Worm (Caenorhabditis elegans) whole organism, late embryonic: ENCODE measurements around the gene C10C5.4.

Experiments
- C38D4.7 ChIP-seq: fragments of 200-800 bp; sonication (Bioruptor generic); optimal IDR thresholded peaks from 2 replicates; lab custom pipeline; 2018; ENCODE audit warnings: mild to moderate bottlenecking, missing genetic modification characterization, moderate library complexity, missing compliant biosample characterization
- K02D7.2 ChIP-seq: sonication (generic microtip); optimal IDR thresholded peaks from 2 replicates; lab custom pipeline; 2017; ENCODE audit warnings: mild to moderate bottlenecking, missing genetic modification characterization, missing compliant biosample characterization
- T23F11.4 ChIP-seq: fragments of 200-800 bp; sonication (Bioruptor generic); optimal IDR thresholded peaks from 2 replicates; lab custom pipeline; 2018; ENCODE audit warnings: mild to moderate bottlenecking, missing genetic modification characterization, missing compliant biosample characterization
- Y22D7AL.16 ChIP-seq: sonication (generic microtip); optimal IDR thresholded peaks from 2 replicates; lab custom pipeline; 2016; ENCODE audit warnings: missing genetic modification characterization, missing compliant biosample characterization
- ceh-14 ChIP-seq: sonication (generic microtip); optimal IDR thresholded peaks from 2 replicates; lab custom pipeline; 2016; ENCODE audit warnings: missing genotype, missing genetic modification characterization, missing compliant biosample characterization
- ceh-18 ChIP-seq: sonication (generic microtip); optimal IDR thresholded peaks from 2 replicates; lab custom pipeline; 2016; ENCODE audit warnings: missing genetic modification characterization, missing compliant biosample characterization
- ceh-2 ChIP-seq: sonication (generic microtip); optimal IDR thresholded peaks from 2 replicates; lab custom pipeline; 2016; ENCODE audit warnings: missing genotype, missing genetic modification characterization, missing compliant biosample characterization
- ceh-30 ChIP-seq: fragments of 150-350 bp; optimal IDR thresholded peaks from 2 replicates; lab custom pipeline; 2014; ENCODE audit warnings: missing biosample characterization, missing genetic modification characterization
- ceh-31 ChIP-seq: sonication (generic microtip); optimal IDR thresholded peaks from 2 replicates; lab custom pipeline; 2016; ENCODE audit warnings: missing genetic modification characterization, missing compliant biosample characterization
- ceh-45 ChIP-seq: fragments of 200-800 bp; sonication (Bioruptor generic); IDR thresholded peaks from 2 replicates; pipeline ENCODE4 v1.3.6; 2022; ENCODE audit warnings: missing genetic modification reagents, missing genetic modification characterization, missing compliant biosample characterization
- ceh-48 ChIP-seq: sonication (generic microtip); optimal IDR thresholded peaks from 2 replicates; lab custom pipeline; 2016; ENCODE audit warnings: missing genetic modification characterization, inconsistent platforms, missing compliant biosample characterization
- ceh-9 ChIP-seq: sonication (generic microtip); optimal IDR thresholded peaks from 2 replicates; lab custom pipeline; 2016; ENCODE audit warnings: mild to moderate bottlenecking, missing genetic modification characterization, inconsistent platforms, missing compliant biosample characterization
- che-1 ChIP-seq: sonication (generic microtip); optimal IDR thresholded peaks from 2 replicates; lab custom pipeline; 2016; ENCODE audit warnings: mild to moderate bottlenecking, missing genetic modification characterization, missing compliant biosample characterization
- dmd-4 ChIP-seq: sonication (generic microtip); optimal IDR thresholded peaks from 2 replicates; lab custom pipeline; 2016; ENCODE audit warnings: borderline replicate concordance, missing genetic modification characterization, missing compliant biosample characterization
- dve-1 ChIP-seq: sonication (generic microtip); optimal IDR thresholded peaks from 2 replicates; lab custom pipeline; 2017; ENCODE audit warnings: antibody characterized with exemption, mild to moderate bottlenecking, missing genetic modification characterization, missing compliant biosample characterization
- elt-4 ChIP-seq: sonication (generic microtip); optimal IDR thresholded peaks from 2 replicates; lab custom pipeline; 2016; ENCODE audit warnings: missing genetic modification characterization, missing compliant biosample characterization
- ets-4 ChIP-seq: sonication (generic microtip); optimal IDR thresholded peaks from 2 replicates; lab custom pipeline; 2016; ENCODE audit warnings: missing genetic modification characterization, missing compliant biosample characterization
- fkh-10 ChIP-seq: fragments of 150-350 bp; optimal IDR thresholded peaks from 2 replicates; lab custom pipeline; 2014; ENCODE audit warnings: missing biosample characterization, missing genetic modification reagents, missing genetic modification characterization
- fkh-6 ChIP-seq: sonication (generic microtip); optimal IDR thresholded peaks from 2 replicates; lab custom pipeline; 2016; ENCODE audit warnings: missing genetic modification characterization, missing compliant biosample characterization
- hlh-6 ChIP-seq: sonication (generic microtip); optimal IDR thresholded peaks from 2 replicates; lab custom pipeline; 2016; ENCODE audit warnings: missing genotype, missing genetic modification characterization, missing compliant biosample characterization
- hlh-8 ChIP-seq: sonication (generic microtip); optimal IDR thresholded peaks from 2 replicates; lab custom pipeline; 2016; ENCODE audit warnings: missing genotype, missing genetic modification characterization, missing compliant biosample characterization
- lin-11 ChIP-seq: fragments of 200-800 bp; sonication (Bioruptor generic); optimal IDR thresholded peaks from 2 replicates; lab custom pipeline; 2018; ENCODE audit warnings: mild to moderate bottlenecking, missing genetic modification characterization, missing compliant biosample characterization
- nfya-1 ChIP-seq: sonication (generic microtip); optimal IDR thresholded peaks from 2 replicates; lab custom pipeline; 2017; ENCODE audit warnings: missing genetic modification characterization, mild to moderate bottlenecking, missing compliant biosample characterization, antibody characterized with exemption, moderate library complexity
- nhr-11 ChIP-seq: fragments of 150-350 bp; optimal IDR thresholded peaks from 2 replicates; lab custom pipeline; 2014; ENCODE audit warnings: missing biosample characterization, missing genetic modification characterization
- nhr-232 ChIP-seq: sonication (generic microtip); optimal IDR thresholded peaks from 2 replicates; lab custom pipeline; 2016; ENCODE audit warnings: missing genetic modification characterization, missing compliant biosample characterization
- npax-4 ChIP-seq: sonication (generic microtip); optimal IDR thresholded peaks from 2 replicates; lab custom pipeline; 2016; ENCODE audit warnings: missing genetic modification characterization, missing compliant biosample characterization
- odd-2 ChIP-seq: sonication (generic microtip); optimal IDR thresholded peaks from 2 replicates; lab custom pipeline; 2017; ENCODE audit warnings: antibody characterized with exemption, mild to moderate bottlenecking, missing genetic modification characterization, missing compliant biosample characterization
- pat-9 ChIP-seq: fragments of 200-800 bp; sonication (Bioruptor generic); optimal IDR thresholded peaks from 2 replicates; lab custom pipeline; 2018; ENCODE audit warnings: mild to moderate bottlenecking, missing genetic modification characterization, moderate library complexity, missing compliant biosample characterization
- pha-4 ChIP-seq: fragments of 150-350 bp; optimal IDR thresholded peaks from 2 replicates; lab custom pipeline; 2018; ENCODE audit warnings: missing biosample characterization, missing genetic modification reagents, missing genetic modification characterization
- pqm-1 ChIP-seq: sonication (generic microtip); optimal IDR thresholded peaks from 2 replicates; lab custom pipeline; 2016; ENCODE audit warnings: missing genetic modification characterization, missing compliant biosample characterization
- rnt-1 ChIP-seq: sonication (generic microtip); optimal IDR thresholded peaks from 2 replicates; lab custom pipeline; 2016; ENCODE audit warnings: missing genetic modification characterization, missing compliant biosample characterization
- sdc-2 ChIP-seq: sonication (generic microtip); optimal IDR thresholded peaks from 2 replicates; lab custom pipeline; 2016; ENCODE audit warnings: missing genotype, missing genetic modification characterization, missing compliant biosample characterization
- tbx-7 ChIP-seq: sonication (generic microtip); optimal IDR thresholded peaks from 2 replicates; lab custom pipeline; 2016; ENCODE audit warnings: missing genotype, missing genetic modification characterization, missing compliant biosample characterization
- unc-3 ChIP-seq, 2 experiments: fragments of 200-800 bp in 1 of 2; sonication (Bioruptor generic) in 1 of 2; sonication (generic microtip) in 1 of 2; conservative IDR thresholded peaks in 1 of 2; optimal IDR thresholded peaks in 1 of 2; 2 replicates each; pipeline versions ENCODE4 v1.3.6 to Lab custom; 2016 to 2022; ENCODE audit warnings: missing compliant biosample characterization in 2 of 2, missing genetic modification characterization in 2 of 2, missing genetic modification reagents in 1 of 2
- zip-5 ChIP-seq: sonication (generic microtip); optimal IDR thresholded peaks from 2 replicates; lab custom pipeline; 2016; ENCODE audit warnings: missing genetic modification characterization, missing compliant biosample characterization
- ztf-16 ChIP-seq: sonication (generic microtip); optimal IDR thresholded peaks from 2 replicates; lab custom pipeline; 2017; ENCODE audit warnings: missing genetic modification characterization, missing compliant biosample characterization

The C10C5.4 gene

ce11 chrIV:9353728-9354127 lies 24.6 kb upstream of the C10C5.4 start:
- TF ChIP-seq hlh-6 (tag; lab: Kevin White, UChicago) (no peak), ceh-45 (GFP tag; lab: Robert Waterston, UW) (no peak), npax-4 (tag; lab: Kevin White, UChicago) (no peak), sdc-2 (tag; lab: Kevin White, UChicago) (no peak), ztf-16 (no peak), elt-4 (tag; lab: Kevin White, UChicago) (no peak), C38D4.7 (GFP tag; lab: Kevin White, UChicago) (no peak), odd-2 (tag; lab: Kevin White, UChicago) (no peak), unc-3 (GFP tag; conservative IDR thresholded peaks at IDR 0.05; lab: Robert Waterston, UW) (no peak), unc-3 (tag; optimal IDR thresholded peaks at IDR 0.05; lab: Kevin White, UChicago) (no peak)

- TF ChIP-seq T23F11.4 (no peak), dmd-4 (no peak), pha-4 (tag; lab: Kevin White, UChicago) (no peak), lin-11 (tag; lab: Kevin White, UChicago) (no peak), ceh-14 (no peak), nfya-1 (tag; lab: Kevin White, UChicago) (no peak), dve-1 (no peak), ceh-45 (GFP tag; lab: Robert Waterston, UW) (no peak), ets-4 (tag; lab: Kevin White, UChicago) (no peak), fkh-10 (GFP tag; lab: Kevin White, UChicago) (no peak), fkh-6 (no peak), nhr-11 (tag; lab: Kevin White, UChicago) (no peak), tbx-7 (tag; lab: Kevin White, UChicago) (no peak), ceh-30 (no peak), nhr-232 (no peak), pat-9 (tag; lab: Kevin White, UChicago) (no peak), rnt-1 (tag; lab: Kevin White, UChicago) (no peak), pqm-1 (tag; lab: Kevin White, UChicago) (no peak), ceh-31 (tag; lab: Kevin White, UChicago) (no peak)
Measured at ce11 chrIV:9366411-9366810, 11.9 kb upstream of the C10C5.4 start, which contains the start of gene pezo-1. TSS of gene pezo-1 (minus strand) at chrIV:9366511.

ce11 chrIV:9367852-9368627 lies 10.3 kb upstream of the C10C5.4 start:
- TF ChIP-seq hlh-6 (tag; lab: Kevin White, UChicago) = no peak
- no peak for TF ChIP-seq ceh-31 (tag; lab: Kevin White, UChicago)
- no peak for TF ChIP-seq npax-4 (tag; lab: Kevin White, UChicago)
- no peak for TF ChIP-seq ceh-30
- no peak for TF ChIP-seq ceh-9 (tag; lab: Kevin White, UChicago)
- TF ChIP-seq ceh-14 = no peak
- no peak for TF ChIP-seq hlh-8 (tag; lab: Kevin White, UChicago)
- TF ChIP-seq odd-2 (tag; lab: Kevin White, UChicago) = no peak
- no peak for TF ChIP-seq che-1 (tag; lab: Kevin White, UChicago)
- no peak for TF ChIP-seq K02D7.2 (tag; lab: Kevin White, UChicago)
- TF ChIP-seq ceh-48 (tag; lab: Kevin White, UChicago) = no peak
- no peak for TF ChIP-seq ceh-18 (tag; lab: Kevin White, UChicago)
- no peak for TF ChIP-seq zip-5 (tag; lab: Kevin White, UChicago)
- TF ChIP-seq, all 69 proteins: peak for 0

- no peak for TF ChIP-seq ceh-2 (tag; lab: Kevin White, UChicago)
- no peak for TF ChIP-seq unc-3 (GFP tag; conservative IDR thresholded peaks at IDR 0.05; lab: Robert Waterston, UW)
- no peak for TF ChIP-seq unc-3 (tag; optimal IDR thresholded peaks at IDR 0.05; lab: Kevin White, UChicago)
- TF ChIP-seq Y22D7AL.16 (tag; lab: Kevin White, UChicago) = no peak
Measured at ce11 chrIV:9371126-9371525, 7.2 kb upstream of the C10C5.4 start, which contains the start of gene fbxc-58. TSS of gene fbxc-58 (plus strand) at chrIV:9371508.
